Worm (Caenorhabditis elegans): Measurements from ENCODE around the gene F59D12.3.

The F59D12.3 gene

ce11 chrX:15616443-15616842 lies 34.3 kb downstream of the F59D12.3 start, which contains the start of gene ergi-3 (continued):
- no peak for TF ChIP-seq dmd-8 (GFP tag; IDR thresholded peaks at IDR 0.05)
- peak in 1 of 2 experiments; percentile 83 for TF ChIP-seq lsy-2 (tag; optimal IDR thresholded peaks at IDR 0.05)

- TF ChIP-seq ceh-20 (GFP tag; IDR thresholded peaks at IDR 0.05) = no peak
- TF ChIP-seq hlh-30 (tag; optimal IDR thresholded peaks at IDR 0.05; ENCODE audit: insufficient read depth) = peak; percentile 19
- TF ChIP-seq nhr-102 (tag; optimal IDR thresholded peaks at IDR 0.05) = peak; percentile 1
- no peak for TF ChIP-seq set-16 (GFP tag; IDR thresholded peaks at IDR 0.05)
- peak in 1 of 2 experiments; percentile 22 for TF ChIP-seq lsy-2 (tag; optimal IDR thresholded peaks at IDR 0.05)
- peak; percentile 61 for TF ChIP-seq aha-1 (tag)
- TF ChIP-seq hif-1 (tag; optimal IDR thresholded peaks at IDR 0.05) = no peak
- TF ChIP-seq rbr-2 (tag; optimal IDR thresholded peaks at IDR 0.05) = peak; percentile 17
- peak; percentile 57 for TF ChIP-seq mes-2 (tag; optimal IDR thresholded peaks at IDR 0.05; ENCODE audit: poor library complexity, severe bottlenecking)
- TF ChIP-seq nhr-6 (tag; optimal IDR thresholded peaks at IDR 0.05) = peak; percentile 75
- TF ChIP-seq ama-1 (optimal IDR thresholded peaks at IDR 0.05) = no peak
- peak; percentile 34 for TF ChIP-seq mep-1 (tag; optimal IDR thresholded peaks at IDR 0.05)
- peak; percentile 17 for TF ChIP-seq dve-1 (tag; optimal IDR thresholded peaks at IDR 0.05; ENCODE audit: insufficient read depth)
These were observed 37.0 kb downstream of the F59D12.3 start, which contains the start of gene K09E9.3 for ce11 chrX:15613745-15614229. Gene K09E9.3 (minus strand): TSS chrX:15613795.

ce11 chrX:15610527-15611091 lies 40.2 kb downstream of the F59D12.3 start:
- TF ChIP-seq spr-1 (tag; optimal IDR thresholded peaks at IDR 0.05) (peak; percentile 33), lsy-2 (tag; optimal IDR thresholded peaks at IDR 0.05) (peak; percentile 41 to 75), snpc-4 (tag; optimal IDR thresholded peaks at IDR 0.05) (no peak), zip-11 (GFP tag; IDR thresholded peaks at IDR 0.05) (no peak), zfp-3 (GFP tag; conservative IDR thresholded peaks at IDR 0.05) (0 out of 2 replicates have a peak, but pooled peaks have one; percentile 63), dmd-8 (GFP tag; IDR thresholded peaks at IDR 0.05) (0 out of 2 replicates have a peak, but pooled peaks have one; percentile 8), ctbp-1 (GFP tag; IDR thresholded peaks at IDR 0.05) (0 out of 2 replicates have a peak, but pooled peaks have one; percentile 9), php-3 (GFP tag; IDR thresholded peaks at IDR 0.05) (peak; percentile 82), Y75B8A.6 (GFP tag; IDR thresholded peaks at IDR 0.05) (no peak; the same call in 1 of the 2 replicates), mdl-1 (tag; optimal IDR thresholded peaks at IDR 0.05) (peak; percentile 52 to 93), ces-1 (GFP tag; optimal IDR thresholded peaks at IDR 0.05) (no peak), T20F7.1 (GFP tag; optimal IDR thresholded peaks at IDR 0.05) (peak; percentile 81), daf-16 (GFP tag; optimal IDR thresholded peaks at IDR 0.05) (peak in 1 of 2 experiments; percentile 10), daf-16 (tag; optimal IDR thresholded peaks at IDR 0.05) (peak; percentile 98), mes-2 (tag; optimal IDR thresholded peaks at IDR 0.05; ENCODE audit: poor library complexity, severe bottlenecking) (peak; percentile 40), ceh-32 (tag; optimal IDR thresholded peaks at IDR 0.05; ENCODE audit: poor library complexity) (no peak), arid-1 (GFP tag; conservative IDR thresholded peaks at IDR 0.05) (peak; percentile 66), pqm-1 (tag; optimal IDR thresholded peaks at IDR 0.05) (peak; percentile 95), hlh-30 (tag; optimal IDR thresholded peaks at IDR 0.05; ENCODE audit: insufficient read depth) (peak; percentile 96), nhr-28 (tag; optimal IDR thresholded peaks at IDR 0.05) (peak; percentile 98), daf-19 (GFP tag; conservative IDR thresholded peaks at IDR 0.05) (no peak), tra-1 (GFP tag; IDR thresholded peaks at IDR 0.05) (0 out of 2 replicates have a peak, but pooled peaks have one; percentile 53), lin-15B (tag; optimal IDR thresholded peaks at IDR 0.05) (no peak), sdz-12 (GFP tag; optimal IDR thresholded peaks at IDR 0.05) (no peak), zip-2 (tag; optimal IDR thresholded peaks at IDR 0.05) (no peak), spr-3 (GFP tag; optimal IDR thresholded peaks at IDR 0.05) (no peak), nhr-10 (tag; optimal IDR thresholded peaks at IDR 0.05) (peak; percentile 93), ceh-28 (tag; optimal IDR thresholded peaks at IDR 0.05) (no peak), Y105C5A.15 (GFP tag; IDR thresholded peaks at IDR 0.05) (peak; percentile 64; the same call in 1 of the 2 replicates), gei-8 (GFP tag; optimal IDR thresholded peaks at IDR 0.05) (peak; percentile 58), dmd-6 (GFP tag; IDR thresholded peaks at IDR 0.05) (peak; percentile 94), duxl-1 (tag; optimal IDR thresholded peaks at IDR 0.05; ENCODE audit: poor library complexity) (no peak), mxl-3 (GFP tag; optimal IDR thresholded peaks at IDR 0.05) (peak; percentile 68), nhr-111 (GFP tag; optimal IDR thresholded peaks at IDR 0.05) (no peak), dve-1 (tag; optimal IDR thresholded peaks at IDR 0.05; ENCODE audit: insufficient read depth) (peak; percentile 97), ceh-20 (GFP tag; IDR thresholded peaks at IDR 0.05) (0 out of 2 replicates have a peak, but pooled peaks have one; percentile 23)
